Worm (Caenorhabditis elegans): ENCODE results near the gene F07C4.11.

ce11 chrV:7604858-7605257 lies 38.5 kb downstream of the F07C4.11 start, which contains the start of gene clec-213:
- TF ChIP-seq sea-2 (GFP tag; IDR thresholded peaks at IDR 0.05) (no peak), rcor-1 (GFP tag; IDR thresholded peaks at IDR 0.05) (no peak), unc-62 (GFP tag; optimal IDR thresholded peaks at IDR 0.05) (no peak), gei-17 (GFP tag; optimal IDR thresholded peaks at IDR 0.05) (no peak), hmg-1.2 (GFP tag; IDR thresholded peaks at IDR 0.05) (no peak), chd-7 (tag; optimal IDR thresholded peaks at IDR 0.05) (no peak), snpc-4 (GFP tag; optimal IDR thresholded peaks at IDR 0.05) (no peak), snpc-4 (tag; optimal IDR thresholded peaks at IDR 0.05) (no peak), unc-130 (GFP tag; optimal IDR thresholded peaks at IDR 0.05) (no peak), ekl-4 (GFP tag; IDR thresholded peaks at IDR 0.05) (no peak), lsl-1 (GFP tag; optimal IDR thresholded peaks at IDR 0.05) (no peak), zfh-2 (GFP tag; conservative IDR thresholded peaks at IDR 0.05) (no peak)

All from whole organism, young adult.